Worm (Caenorhabditis elegans) whole organism, L4 larva: ENCODE data around the gene H02F09.2.
A peak's percentile ranks its signal among the peaks of the same experiment; 100 is the strongest.

ENCODE experiments used
- ceh-82 ChIP-seq: sonication (generic microtip); optimal IDR thresholded peaks from 2 replicates; lab custom pipeline; 2017; ENCODE audit warnings: missing biosample characterization, missing genetic modification characterization
- dpl-1 ChIP-seq: fragments of 150-350 bp; optimal IDR thresholded peaks from 2 replicates; lab custom pipeline; 2014; ENCODE audit warnings: missing biosample characterization, missing genetic modification reagents, missing genetic modification characterization
- duxl-1 ChIP-seq: sonication (generic microtip); optimal IDR thresholded peaks from 2 replicates; lab custom pipeline; 2016; ENCODE audit warnings: mild to moderate bottlenecking, missing genetic modification characterization, moderate library complexity, missing compliant biosample characterization; ENCODE audit not compliant: poor library complexity
- madf-5 ChIP-seq, 2 experiments: fragments of 200-800 bp; sonication (Bioruptor generic); IDR thresholded peaks; 2 replicates each; pipeline ENCODE4 v1.3.6; 2022; ENCODE audit warnings: missing compliant biosample characterization in 2 of 2, missing genetic modification characterization in 2 of 2
- nhr-102 ChIP-seq: sonication (generic microtip); optimal IDR thresholded peaks from 2 replicates; lab custom pipeline; 2016; ENCODE audit warnings: mild to moderate bottlenecking, missing genetic modification characterization, moderate library complexity, missing compliant biosample characterization
- nhr-111 ChIP-seq: fragments of 200-800 bp; sonication (Bioruptor generic); optimal IDR thresholded peaks from 2 replicates; lab custom pipeline; 2018; ENCODE audit warnings: mild to moderate bottlenecking, missing genetic modification characterization, missing compliant biosample characterization
- nhr-237 ChIP-seq: sonication (generic microtip); optimal IDR thresholded peaks from 2 replicates; lab custom pipeline; 2017; ENCODE audit warnings: missing biosample characterization, missing genetic modification characterization
- nhr-76 ChIP-seq: fragments of 150-350 bp; optimal IDR thresholded peaks from 2 replicates; lab custom pipeline; 2014; ENCODE audit warnings: missing biosample characterization, missing genetic modification characterization
- nhr-77 ChIP-seq: fragments of 150-350 bp; optimal IDR thresholded peaks from 2 replicates; lab custom pipeline; 2014; ENCODE audit warnings: missing biosample characterization, missing genetic modification characterization
- pqm-1 ChIP-seq: sonication (generic microtip); optimal IDR thresholded peaks from 2 replicates; lab custom pipeline; 2017; ENCODE audit warnings: missing biosample characterization, missing genetic modification characterization
- snpc-4 ChIP-seq: fragments of 150-350 bp; optimal IDR thresholded peaks from 2 replicates; lab custom pipeline; 2014; ENCODE audit warnings: missing biosample characterization, missing genetic modification characterization
- unc-62 ChIP-seq, 3 experiments: fragments of 150-350 bp in 1 of 3; sonication (generic microtip); optimal IDR thresholded peaks in 2 of 3; peaks in 1 of 3; 1 replicate in 1 of 3; 2 replicates in 2 of 3; lab custom pipeline; 2014 to 2017; ENCODE audit warnings: missing biosample characterization in 3 of 3, missing genetic modification characterization in 3 of 3, missing genetic modification reagents in 3 of 3, missing genotype in 1 of 3
- vab-7 ChIP-seq: fragments of 200-800 bp; sonication (Bioruptor generic); IDR thresholded peaks from 2 replicates; pipeline ENCODE4 v1.3.6; 2022; ENCODE audit warnings: missing genetic modification reagents, missing genetic modification characterization, missing compliant biosample characterization
- ztf-11 ChIP-seq: fragments of 150-350 bp; optimal IDR thresholded peaks from 2 replicates; lab custom pipeline; 2014; ENCODE audit warnings: missing biosample characterization, missing genetic modification characterization

ce11 chrX:1623048-1623447, 51.0 kb downstream of the H02F09.2 start:
- TF ChIP-seq unc-62 (GFP tag; optimal IDR thresholded peaks at IDR 0.05 in 1 of 2; lab: Kevin White, UChicago) (peak in 1 of 2 experiments; percentile 76), unc-62 (tag; optimal IDR thresholded peaks at IDR 0.05; lab: Kevin White, UChicago) (no peak), nhr-77 (tag; lab: Kevin White, UChicago) (no peak), dpl-1 (no peak), nhr-76 (no peak), madf-5 (GFP tag; IDR thresholded peaks at IDR 0.05; lab: Robert Waterston, UW) (no peak), ceh-82 (tag; lab: Kevin White, UChicago) (no peak), nhr-102 (tag; lab: Kevin White, UChicago) (no peak), pqm-1 (tag; lab: Kevin White, UChicago) (no peak), vab-7 (GFP tag; lab: Robert Waterston, UW) (no peak), snpc-4 (tag; lab: Kevin White, UChicago) (no peak), nhr-237 (tag; lab: Kevin White, UChicago) (no peak), duxl-1 (tag; lab: Kevin White, UChicago) (no peak), ztf-11 (tag; lab: Kevin White, UChicago) (no peak), nhr-111 (GFP tag; lab: Kevin White, UChicago) (no peak)
